Worm (Caenorhabditis elegans): ENCODE data around the gene pgap-2.

pgap-2 gene

ce11 chrIII:4668073-4668472, 37.2 kb upstream of the pgap-2 start:
- peak; percentile 7 for TF ChIP-seq T23F11.4 (GFP tag; optimal IDR thresholded peaks at IDR 0.05)
- TF ChIP-seq pros-1 (tag; optimal IDR thresholded peaks at IDR 0.05) = no peak
- TF ChIP-seq elt-2 (tag; optimal IDR thresholded peaks at IDR 0.05) = peak; percentile 35
- no peak for TF ChIP-seq dve-1 (tag; optimal IDR thresholded peaks at IDR 0.05)

- no peak for TF ChIP-seq ahr-1 (tag; optimal IDR thresholded peaks at IDR 0.05)
- TF ChIP-seq ceh-24 (tag; optimal IDR thresholded peaks at IDR 0.05) = no peak
- TF ChIP-seq ceh-30 (tag; optimal IDR thresholded peaks at IDR 0.05) = no peak
- no peak for TF ChIP-seq gmeb-2 (tag; optimal IDR thresholded peaks at IDR 0.05)
- TF ChIP-seq unc-42 (tag; optimal IDR thresholded peaks at IDR 0.05) = no peak
- no peak for TF ChIP-seq sdc-2 (tag; optimal IDR thresholded peaks at IDR 0.05)
Measured at ce11 chrIII:4671491-4671890, 33.8 kb upstream of the pgap-2 start, which contains the start of gene T23F11.11. TSS of gene T23F11.11 (minus strand) at chrIII:4671591.

- TF ChIP-seq ahr-1 (tag; optimal IDR thresholded peaks at IDR 0.05) = no peak
- TF ChIP-seq gmeb-2 (tag; optimal IDR thresholded peaks at IDR 0.05) = no peak
- no peak for TF ChIP-seq dve-1 (tag; optimal IDR thresholded peaks at IDR 0.05)
- TF ChIP-seq ceh-31 (tag; optimal IDR thresholded peaks at IDR 0.05) = no peak
- TF ChIP-seq nfya-1 (tag; optimal IDR thresholded peaks at IDR 0.05) = no peak
- no peak for TF ChIP-seq hlh-8 (tag; optimal IDR thresholded peaks at IDR 0.05)
- TF ChIP-seq ets-4 (tag; optimal IDR thresholded peaks at IDR 0.05) = no peak
- TF ChIP-seq ceh-6 (GFP tag; optimal IDR thresholded peaks at IDR 0.05) = no peak
- TF ChIP-seq odd-2 (tag; optimal IDR thresholded peaks at IDR 0.05) = no peak
- TF ChIP-seq F13H6.1 (tag; optimal IDR thresholded peaks at IDR 0.05) = no peak
Measured at ce11 chrIII:4671949-4672348, 33.4 kb upstream of the pgap-2 start, which contains the start of gene srg-13. TSS of gene srg-13 (plus strand) at chrIII:4672249.

DNA sequence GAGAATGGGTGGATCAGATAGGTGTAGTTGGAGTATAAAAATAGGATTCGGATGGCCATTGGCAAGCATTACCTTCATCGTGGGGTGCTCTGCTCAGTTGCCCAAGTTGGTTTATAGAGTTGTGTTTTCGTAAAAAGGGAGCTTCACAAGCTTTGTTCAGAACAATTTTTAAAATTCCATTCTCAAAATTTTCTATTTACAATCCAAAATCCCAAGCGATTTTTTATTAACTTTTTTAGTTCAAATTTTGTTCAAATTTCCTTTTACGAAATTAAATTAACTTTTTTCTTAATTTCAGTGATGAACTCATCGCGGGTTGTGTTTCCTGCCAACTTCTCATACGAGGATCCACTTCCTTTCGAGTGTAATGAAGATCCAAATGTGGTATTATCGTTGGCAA, 27.8 kb upstream of the pgap-2 start, which contains the start of gene srg-10:
Gene srg-10 (plus strand): TSS at position 301 of the 400 bp plus-strand sequence.
- TF ChIP-seq ama-1 (optimal IDR thresholded peaks at IDR 0.05) (no peak), unc-42 (tag; optimal IDR thresholded peaks at IDR 0.05) (no peak), madf-2 (tag; optimal IDR thresholded peaks at IDR 0.05) (no peak), unc-3 (GFP tag; conservative IDR thresholded peaks at IDR 0.05) (no peak), unc-3 (tag; optimal IDR thresholded peaks at IDR 0.05) (no peak), elt-4 (tag; optimal IDR thresholded peaks at IDR 0.05) (no peak), K09A11.1 (tag; optimal IDR thresholded peaks at IDR 0.05; ENCODE audit: insufficient read depth) (no peak), tbx-2 (tag; optimal IDR thresholded peaks at IDR 0.05) (no peak), unc-55 (GFP tag; optimal IDR thresholded peaks at IDR 0.05) (no peak), pha-2 (tag; optimal IDR thresholded peaks at IDR 0.05) (no peak), dve-1 (tag; optimal IDR thresholded peaks at IDR 0.05) (no peak), ceh-48 (tag; optimal IDR thresholded peaks at IDR 0.05) (no peak), ahr-1 (tag; optimal IDR thresholded peaks at IDR 0.05) (no peak)

ce11 chrIII:4679963-4680484, 25.3 kb upstream of the pgap-2 start, which contains the start of gene srg-11:
TSS of gene srg-11 (plus strand) at chrIII:4680013.
- TF ChIP-seq hlh-30 (tag; optimal IDR thresholded peaks at IDR 0.05; ENCODE audit: insufficient read depth) = no peak
- TF ChIP-seq nfya-1 (tag; optimal IDR thresholded peaks at IDR 0.05) = no peak
- TF ChIP-seq mec-3 (tag; optimal IDR thresholded peaks at IDR 0.05; ENCODE audit: borderline replicate concordance) = no peak
- no peak for TF ChIP-seq syd-9 (tag; optimal IDR thresholded peaks at IDR 0.05)
- TF ChIP-seq sox-4 (tag; optimal IDR thresholded peaks at IDR 0.05) = no peak
- no peak for TF ChIP-seq elt-4 (tag; optimal IDR thresholded peaks at IDR 0.05)
- TF ChIP-seq fax-1 (tag; optimal IDR thresholded peaks at IDR 0.05) = no peak
- no peak for TF ChIP-seq F13H6.1 (tag; optimal IDR thresholded peaks at IDR 0.05)
- TF ChIP-seq ceh-14 (tag; optimal IDR thresholded peaks at IDR 0.05) = no peak
- no peak for TF ChIP-seq hlh-13 (GFP tag; optimal IDR thresholded peaks at IDR 0.05)
- no peak for TF ChIP-seq sox-2 (GFP tag; IDR thresholded peaks at IDR 0.05)
- no peak for TF ChIP-seq ahr-1 (tag; optimal IDR thresholded peaks at IDR 0.05)
- TF ChIP-seq nhr-11 (tag; optimal IDR thresholded peaks at IDR 0.05) = no peak
- TF ChIP-seq che-1 (tag; optimal IDR thresholded peaks at IDR 0.05) = no peak
- TF ChIP-seq K09A11.1 (tag; optimal IDR thresholded peaks at IDR 0.05; ENCODE audit: insufficient read depth) = no peak

All from whole organism, late embryonic.